Worm (Caenorhabditis elegans): ENCODE results near the gene spp-1.

spp-1 gene

ce11 chrIII:10355382-10355781 is at the start of gene spp-1:
TSS of gene spp-1 (minus strand) at chrIII:10355668.
- TF ChIP-seq unc-62 (GFP tag; optimal IDR thresholded peaks at IDR 0.05), result no peak

ce11 chrIII:10404918-10405317 is 49.5 kb upstream of the spp-1 start, which contains the start of the genes M03C11.3 and chl-1:
TSS of gene M03C11.3 (plus strand) at chrIII:10405070.
TSS of gene chl-1 (minus strand) at chrIII:10405240.
- no peak for TF ChIP-seq unc-62 (GFP tag; optimal IDR thresholded peaks at IDR 0.05)

ce11 chrIII:10398919-10399318 is 43.5 kb upstream of the spp-1 start:
- TF ChIP-seq unc-62 (GFP tag; optimal IDR thresholded peaks at IDR 0.05), result no peak

ce11 chrIII:10396891-10397502 is 41.5 kb upstream of the spp-1 start:
- TF ChIP-seq unc-62 (GFP tag; optimal IDR thresholded peaks at IDR 0.05), result no peak

- no peak for TF ChIP-seq unc-62 (GFP tag; optimal IDR thresholded peaks at IDR 0.05)
Observed at ce11 chrIII:10395990-10396389, 40.5 kb upstream of the spp-1 start, which contains the start of gene M03C11.1. TSS of gene M03C11.1 (minus strand) at chrIII:10396090.

ce11 chrIII:10391628-10392027 is 36.2 kb upstream of the spp-1 start, which contains the start of gene M03C11.9:
TSS of gene M03C11.9 (minus strand) at chrIII:10391728.
- TF ChIP-seq unc-62 (GFP tag; optimal IDR thresholded peaks at IDR 0.05), result no peak

- TF ChIP-seq unc-62 (GFP tag; optimal IDR thresholded peaks at IDR 0.05), result no peak
Observed at ce11 chrIII:10389608-10390007, 34.1 kb upstream of the spp-1 start.

ce11 chrIII:10386476-10386875 is 31.0 kb upstream of the spp-1 start, which contains the start of gene C38H2.3:
TSS of gene C38H2.3 (minus strand) at chrIII:10386576.
- no peak for TF ChIP-seq unc-62 (GFP tag; optimal IDR thresholded peaks at IDR 0.05)

- TF ChIP-seq unc-62 (GFP tag; optimal IDR thresholded peaks at IDR 0.05), result no peak
Observed at ce11 chrIII:10383804-10384203, 28.3 kb upstream of the spp-1 start.

- no peak for TF ChIP-seq unc-62 (GFP tag; optimal IDR thresholded peaks at IDR 0.05)
Observed at ce11 chrIII:10381473-10381872, 26.0 kb upstream of the spp-1 start, which contains the start of gene C38H2.2. TSS of gene C38H2.2 (plus strand) at chrIII:10381773.

ce11 chrIII:10380640-10381039 is 25.2 kb upstream of the spp-1 start:
- no peak for TF ChIP-seq unc-62 (GFP tag; optimal IDR thresholded peaks at IDR 0.05)

ce11 chrIII:10379632-10380031 is 24.2 kb upstream of the spp-1 start:
- no peak for TF ChIP-seq unc-62 (GFP tag; optimal IDR thresholded peaks at IDR 0.05)

- TF ChIP-seq unc-62 (GFP tag; optimal IDR thresholded peaks at IDR 0.05), result no peak
Observed at ce11 chrIII:10378899-10379298, 23.4 kb upstream of the spp-1 start.

ce11 chrIII:10376041-10376440 is 20.6 kb upstream of the spp-1 start:
- TF ChIP-seq unc-62 (GFP tag; optimal IDR thresholded peaks at IDR 0.05), result no peak

ce11 chrIII:10373845-10374244 is 18.4 kb upstream of the spp-1 start:
- no peak for TF ChIP-seq unc-62 (GFP tag; optimal IDR thresholded peaks at IDR 0.05)

ce11 chrIII:10367355-10367909 is 12.0 kb upstream of the spp-1 start:
- TF ChIP-seq unc-62 (GFP tag; optimal IDR thresholded peaks at IDR 0.05), result no peak

- no peak for TF ChIP-seq unc-62 (GFP tag; optimal IDR thresholded peaks at IDR 0.05)
Observed at ce11 chrIII:10364656-10365055, 9.2 kb upstream of the spp-1 start, which contains the start of gene tbc-8. TSS of gene tbc-8 (plus strand) at chrIII:10364956.
